Worm (Caenorhabditis elegans): ENCODE data around the gene ncx-2.

ce11 chrV:5259448-5259847 lies 44.0 kb upstream of the ncx-2 start, which contains the start of gene srt-70:
- TF ChIP-seq ama-1 (optimal IDR thresholded peaks at IDR 0.05) (no peak), tbx-11 (GFP tag; IDR thresholded peaks at IDR 0.05) (no peak), scrt-1 (GFP tag; IDR thresholded peaks at IDR 0.05) (no peak), hnd-1 (tag; optimal IDR thresholded peaks at IDR 0.05) (no peak), aly-1 (tag; optimal IDR thresholded peaks at IDR 0.05) (no peak), sea-1 (GFP tag; conservative IDR thresholded peaks at IDR 0.05) (no peak), F13C5.2 (tag; optimal IDR thresholded peaks at IDR 0.05) (no peak), ceh-36 (tag; optimal IDR thresholded peaks at IDR 0.05) (no peak), flt-1 (GFP tag; IDR thresholded peaks at IDR 0.05) (no peak), pes-1 (GFP tag; IDR thresholded peaks at IDR 0.05) (no peak), ceh-13 (GFP tag; optimal IDR thresholded peaks at IDR 0.05) (no peak), tbx-37 (GFP tag; conservative IDR thresholded peaks at IDR 0.05) (no peak)

Measured in whole organism, early embryonic.